Worm (Caenorhabditis elegans) whole organism, L4/young adult: ENCODE measurements around the gene F33G12.7.

ENCODE experiments used
- W03F9.2 ChIP-seq: fragments of 150-350 bp; optimal IDR thresholded peaks from 2 replicates; lab custom pipeline; 2014; ENCODE audit warnings: missing biosample characterization, missing genetic modification characterization
- dao-5 ChIP-seq: sonication (generic microtip); optimal IDR thresholded peaks from 2 replicates; lab custom pipeline; 2016; ENCODE audit warnings: missing genotype, missing genetic modification characterization, moderate library complexity, missing compliant biosample characterization
- him-1 ChIP-seq: sonication (generic microtip); optimal IDR thresholded peaks from 2 replicates; lab custom pipeline; 2016; ENCODE audit warnings: missing genotype, missing genetic modification reagents, missing genetic modification characterization, missing compliant biosample characterization

ce11 chrII:4992977-4993376 lies 47.5 kb downstream of the F33G12.7 start, which contains the start of gene pigb-1:
- no peak for TF ChIP-seq him-1
- TF ChIP-seq W03F9.2 = no peak
- no peak for TF ChIP-seq dao-5 (tag; lab: Kevin White, UChicago)
